Worm (Caenorhabditis elegans) whole organism, L1 larva: ENCODE results near the gene spe-29.

Experiments
- ceh-90 ChIP-seq: sonication (generic microtip); optimal IDR thresholded peaks from 2 replicates; lab custom pipeline; 2016; ENCODE audit warnings: missing genetic modification characterization, missing compliant biosample characterization
- fkh-10 ChIP-seq: sonication (generic microtip); optimal IDR thresholded peaks from 2 replicates; lab custom pipeline; 2017; ENCODE audit warnings: missing biosample characterization, missing genetic modification reagents, missing genetic modification characterization
- lin-39 ChIP-seq: fragments of 150-350 bp; optimal IDR thresholded peaks from 2 replicates; lab custom pipeline; 2014; ENCODE audit warnings: missing biosample characterization, missing genetic modification reagents, missing genetic modification characterization
- nhr-47 ChIP-seq: sonication (generic microtip); optimal IDR thresholded peaks from 2 replicates; lab custom pipeline; 2016; ENCODE audit warnings: mild to moderate bottlenecking, missing genetic modification characterization, moderate library complexity, missing compliant biosample characterization
- sox-4 ChIP-seq: sonication (generic microtip); optimal IDR thresholded peaks from 2 replicates; lab custom pipeline; 2016; ENCODE audit warnings: missing genetic modification characterization, missing compliant biosample characterization
- ztf-11 ChIP-seq, 2 experiments: sonication (generic microtip); optimal IDR thresholded peaks; 2 replicates each; lab custom pipeline; 2016 to 2017; ENCODE audit warnings: missing genetic modification characterization in 2 of 2, missing biosample characterization in 1 of 2, missing compliant biosample characterization in 1 of 2

DNA sequence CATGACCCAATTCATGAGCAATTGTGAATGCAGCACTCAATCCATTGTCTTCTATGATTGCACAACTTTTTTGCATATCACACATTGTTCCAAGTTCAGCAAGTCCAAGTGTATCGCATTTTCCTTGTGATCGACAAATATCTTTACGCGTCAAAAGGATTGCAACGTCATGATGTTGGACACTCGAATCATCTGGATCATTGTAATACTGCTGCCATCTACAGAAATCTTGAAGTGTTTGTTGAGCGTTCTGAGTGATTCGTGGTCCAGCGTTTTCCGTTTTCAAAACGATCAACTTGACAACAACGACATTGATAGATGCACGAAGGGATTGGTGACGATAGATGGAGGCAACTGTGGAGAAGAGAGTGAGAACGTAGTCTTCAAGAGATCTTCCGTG is 9.5 kb downstream of the spe-29 start:
- TF ChIP-seq ztf-11 (tag; optimal IDR thresholded peaks at IDR 0.05; lab: Kevin White, UChicago) (no peak), sox-4 (tag; lab: Kevin White, UChicago) (no peak), nhr-47 (no peak), ceh-90 (tag; lab: Kevin White, UChicago) (no peak), fkh-10 (GFP tag; lab: Kevin White, UChicago) (no peak), lin-39 (no peak)
